Worm (Caenorhabditis elegans) whole organism, midembryonic: ENCODE results near the gene B0310.1.

Source experiments
- flt-1 ChIP-seq: fragments of 200-800 bp; sonication (Bioruptor generic); IDR thresholded peaks from 2 replicates; pipeline ENCODE4 v1.3.6; 2022; ENCODE audit warnings: missing genetic modification characterization, missing compliant biosample characterization
- ztf-23 ChIP-seq: fragments of 200-800 bp; sonication (Bioruptor generic); IDR thresholded peaks from 2 replicates; pipeline ENCODE4 v1.3.6; 2022; ENCODE audit warnings: missing genetic modification reagents, missing genetic modification characterization, missing compliant biosample characterization

DNA sequence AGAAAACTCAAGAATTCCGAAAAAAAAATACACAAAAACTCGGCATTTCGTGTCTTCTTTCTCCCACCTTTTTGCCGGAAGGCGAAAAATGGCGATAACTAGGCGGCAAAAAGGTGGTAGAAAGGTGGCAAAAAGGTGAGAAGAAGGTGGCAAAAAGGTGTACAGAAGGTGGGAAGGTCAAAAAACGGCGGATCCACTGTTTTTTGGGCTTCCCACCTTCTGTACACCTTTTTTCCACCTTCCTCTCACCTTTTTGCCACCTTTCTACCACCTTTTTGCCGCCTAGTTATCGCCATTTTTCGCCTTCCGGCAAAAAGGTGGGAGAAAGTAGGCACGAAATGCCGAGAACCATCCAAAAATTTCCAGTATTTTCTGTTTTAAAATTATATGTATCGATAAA lies 27.1 kb upstream of the B0310.1 start:
- TF ChIP-seq flt-1 (GFP tag; lab: Robert Waterston, UW) = 0 out of 2 replicates have a peak, but pooled peaks have one; percentile 43
- 0 out of 2 replicates have a peak, but pooled peaks have one; percentile 47 for TF ChIP-seq ztf-23 (GFP tag; lab: Robert Waterston, UW)
